Fruit fly (Drosophila melanogaster) whole organism, embryonic: Measurements from ENCODE around the gene CG11147.

Experiments used
- CG10654 ChIP-seq: fragments of 200-800 bp; sonication (Bioruptor generic); optimal IDR thresholded peaks from 2 replicates; lab custom pipeline; 2016; ENCODE audit warnings: missing biosample characterization, missing genetic modification characterization
- CG2875 ChIP-seq: fragments of 200-800 bp; sonication (Bioruptor generic); optimal IDR thresholded peaks from 2 replicates; lab custom pipeline; 2017; ENCODE audit warnings: missing biosample characterization, mild to moderate bottlenecking, missing genetic modification characterization, missing genetic modification reagents
- Dll ChIP-seq: fragments of 200-800 bp; sonication (Bioruptor generic); IDR thresholded peaks from 4 replicates; pipeline ENCODE4 v1.3.6; 2022; ENCODE audit warnings: missing biosample characterization, missing genetic modification characterization; ENCODE audit not compliant: partially characterized antibody
- Lhr ChIP-seq: fragments of 200-800 bp; sonication (Bioruptor generic); optimal IDR thresholded peaks from 3 replicates; lab custom pipeline; 2017; ENCODE audit warnings: mild to moderate bottlenecking, missing biosample characterization, missing genetic modification reagents, missing genetic modification characterization
- dimm ChIP-seq: fragments of 200-800 bp; sonication (Bioruptor generic); IDR thresholded peaks from 2 replicates; pipeline ENCODE4 v1.3.6; 2022; ENCODE audit warnings: missing biosample characterization, missing genetic modification characterization
- eve ChIP-seq, 2 experiments: fragments of >200 bp; optimal IDR thresholded peaks; 2 replicates each; lab custom pipeline; 2017; ENCODE audit warnings: missing biosample characterization in 2 of 2, missing genetic modification characterization in 2 of 2
- kni ChIP-seq: fragments of 200-800 bp; sonication (Bioruptor generic); optimal IDR thresholded peaks from 3 replicates; lab custom pipeline; 2017; ENCODE audit warnings: mild to moderate bottlenecking, missing biosample characterization, missing genetic modification reagents, missing genetic modification characterization

DNA sequence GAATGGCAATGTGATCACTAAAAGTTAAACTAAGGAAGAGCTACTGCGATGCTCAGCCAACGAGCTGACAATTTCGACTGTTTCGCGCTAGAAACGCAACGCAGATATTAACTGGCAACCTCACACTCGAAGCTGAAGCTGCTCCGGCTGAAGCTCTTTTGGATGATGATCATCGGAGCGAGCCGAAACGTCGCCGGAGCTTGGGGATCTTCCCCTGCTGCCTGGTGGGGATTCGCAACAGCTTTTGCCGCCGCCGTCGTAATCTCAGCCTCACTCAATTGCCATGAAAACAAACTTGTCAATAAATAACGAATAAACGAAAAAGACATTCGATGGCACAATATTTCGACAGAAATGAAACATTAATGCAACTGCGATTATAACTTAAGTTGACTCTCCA lies 25.0 kb upstream of the CG11147 start, which contains the start of gene obst-E:
- TF ChIP-seq dimm (GFP tag; lab: Robert Waterston, UW) (no peak), Lhr (GFP tag; lab: Kevin White, UChicago) (no peak), kni (GFP tag; lab: Kevin White, UChicago) (no peak), Dll (GFP tag; lab: Robert Waterston, UW) (no peak), eve (GFP tag; optimal IDR thresholded peaks at IDR 0.05; lab: Kevin White, UChicago) (no peak), CG2875 (GFP tag; lab: Kevin White, UChicago) (no peak), CG10654 (GFP tag; lab: Kevin White, UChicago) (no peak)
